Worm (Caenorhabditis elegans) whole organism, L4/young adult: ENCODE measurements around the gene F41B5.1.

Source experiments
- W03F9.2 ChIP-seq: fragments of 150-350 bp; optimal IDR thresholded peaks from 2 replicates; lab custom pipeline; 2014; ENCODE audit warnings: missing biosample characterization, missing genetic modification characterization
- dao-5 ChIP-seq: sonication (generic microtip); optimal IDR thresholded peaks from 2 replicates; lab custom pipeline; 2016; ENCODE audit warnings: missing genotype, missing genetic modification characterization, moderate library complexity, missing compliant biosample characterization
- him-1 ChIP-seq: sonication (generic microtip); optimal IDR thresholded peaks from 2 replicates; lab custom pipeline; 2016; ENCODE audit warnings: missing genotype, missing genetic modification reagents, missing genetic modification characterization, missing compliant biosample characterization

- TF ChIP-seq him-1 (tag; lab: Kevin White, UChicago) (no peak), dao-5 (no peak), W03F9.2 (tag; lab: Kevin White, UChicago) (no peak)
These were observed 23.2 kb downstream of the F41B5.1 start, which contains the start of gene fbxa-137 for ce11 chrV:2278543-2278942.
